Worm (Caenorhabditis elegans) whole organism, L2 larva: Measurements from ENCODE around the gene nspg-10.

Source experiments
- C34F6.9 ChIP-seq: fragments of 150-350 bp; optimal IDR thresholded peaks from 2 replicates; lab custom pipeline; 2014; ENCODE audit warnings: missing biosample characterization, missing genetic modification characterization
- F13H6.1 ChIP-seq: sonication (generic microtip); optimal IDR thresholded peaks from 2 replicates; lab custom pipeline; 2016; ENCODE audit warnings: missing genetic modification characterization, missing compliant biosample characterization
- Y55F3AM.14 ChIP-seq: fragments of 200-800 bp; sonication (Bioruptor generic); optimal IDR thresholded peaks from 2 replicates; lab custom pipeline; 2018; ENCODE audit warnings: mild to moderate bottlenecking, missing genetic modification characterization, missing compliant biosample characterization
- ZK546.5 ChIP-seq: sonication (generic microtip); optimal IDR thresholded peaks from 2 replicates; lab custom pipeline; 2017; ENCODE audit warnings: missing biosample characterization, missing genetic modification characterization
- alr-1 ChIP-seq: fragments of 150-350 bp; optimal IDR thresholded peaks from 2 replicates; lab custom pipeline; 2014; ENCODE audit warnings: missing biosample characterization, missing genetic modification characterization
- aly-2 ChIP-seq: fragments of 150-350 bp; optimal IDR thresholded peaks from 2 replicates; lab custom pipeline; 2014; ENCODE audit warnings: missing biosample characterization, missing genetic modification characterization
- ama-1 ChIP-seq: fragments of 150-350 bp; optimal IDR thresholded peaks from 2 replicates; lab custom pipeline; 2018; ENCODE audit warnings: inconsistent platforms
- blmp-1 ChIP-seq: sonication (generic microtip); optimal IDR thresholded peaks from 2 replicates; lab custom pipeline; 2017; ENCODE audit warnings: missing genetic modification characterization, mild to moderate bottlenecking, missing compliant biosample characterization, antibody characterized with exemption, moderate library complexity; ENCODE audit not compliant: insufficient read depth
- ceh-16 ChIP-seq: fragments of 150-350 bp; optimal IDR thresholded peaks from 2 replicates; lab custom pipeline; 2014; ENCODE audit warnings: missing biosample characterization, missing genetic modification characterization
- crh-2 ChIP-seq: sonication (generic microtip); optimal IDR thresholded peaks from 2 replicates; lab custom pipeline; 2017; ENCODE audit warnings: missing biosample characterization, missing genetic modification characterization
- egl-27 ChIP-seq: sonication (generic microtip); optimal IDR thresholded peaks from 3 replicates; lab custom pipeline; 2017; ENCODE audit warnings: missing biosample characterization, missing genetic modification reagents, missing genetic modification characterization
- elt-1 ChIP-seq: fragments of 150-350 bp; optimal IDR thresholded peaks from 2 replicates; lab custom pipeline; 2014; ENCODE audit warnings: missing biosample characterization, missing genetic modification characterization
- elt-3 ChIP-seq: sonication (generic microtip); optimal IDR thresholded peaks from 2 replicates; lab custom pipeline; 2017; ENCODE audit warnings: missing biosample characterization, missing genetic modification characterization
- fos-1 ChIP-seq: fragments of 150-350 bp; optimal IDR thresholded peaks from 2 replicates; lab custom pipeline; 2014; ENCODE audit warnings: missing biosample characterization, missing genetic modification characterization
- gmeb-1 ChIP-seq: fragments of 150-350 bp; optimal IDR thresholded peaks from 2 replicates; lab custom pipeline; 2014; ENCODE audit warnings: missing biosample characterization, missing genetic modification characterization
- lin-11 ChIP-seq: fragments of 150-350 bp; sonication (generic microtip); optimal IDR thresholded peaks from 2 replicates; lab custom pipeline; 2014; ENCODE audit warnings: missing biosample characterization, missing genetic modification characterization, inconsistent platforms, mixed read lengths
- lin-13 ChIP-seq: fragments of 150-350 bp; optimal IDR thresholded peaks from 2 replicates; lab custom pipeline; 2014; ENCODE audit warnings: missing biosample characterization, missing genetic modification reagents, missing genetic modification characterization
- lin-39 ChIP-seq: fragments of 150-350 bp; optimal IDR thresholded peaks from 2 replicates; lab custom pipeline; 2014; ENCODE audit warnings: missing biosample characterization, missing genetic modification reagents, missing genetic modification characterization
- mab-5 ChIP-seq: fragments of 150-350 bp; optimal IDR thresholded peaks from 2 replicates; lab custom pipeline; 2014; ENCODE audit warnings: missing biosample characterization, missing genetic modification characterization
- mbf-1 ChIP-seq: sonication (generic microtip); optimal IDR thresholded peaks from 2 replicates; lab custom pipeline; 2017; ENCODE audit warnings: missing biosample characterization, missing genetic modification characterization
- mdl-1 ChIP-seq, 2 experiments: fragments of 150-350 bp in 1 of 2; sonication (generic microtip) in 1 of 2; optimal IDR thresholded peaks; 2 replicates each; lab custom pipeline; 2017; ENCODE audit warnings: missing biosample characterization in 2 of 2, missing genetic modification characterization in 2 of 2
- nhr-10 ChIP-seq: sonication (generic microtip); optimal IDR thresholded peaks from 2 replicates; lab custom pipeline; 2017; ENCODE audit warnings: missing biosample characterization, missing genetic modification characterization
- nhr-11 ChIP-seq: fragments of 150-350 bp; optimal IDR thresholded peaks from 2 replicates; lab custom pipeline; 2014; ENCODE audit warnings: missing biosample characterization, missing genetic modification characterization
- nhr-12 ChIP-seq: fragments of 150-350 bp; optimal IDR thresholded peaks from 2 replicates; lab custom pipeline; 2014; ENCODE audit warnings: missing biosample characterization, missing genetic modification characterization
- nhr-129 ChIP-seq: fragments of 150-350 bp; optimal IDR thresholded peaks from 2 replicates; lab custom pipeline; 2014; ENCODE audit warnings: missing biosample characterization, missing genetic modification characterization
- nhr-21 ChIP-seq: fragments of 150-350 bp; optimal IDR thresholded peaks from 2 replicates; lab custom pipeline; 2014; ENCODE audit warnings: missing biosample characterization, missing genetic modification characterization
- nhr-23 ChIP-seq: fragments of 150-350 bp; optimal IDR thresholded peaks from 2 replicates; lab custom pipeline; 2014; ENCODE audit warnings: missing biosample characterization, missing genetic modification reagents, missing genetic modification characterization
- nhr-237 ChIP-seq: fragments of 150-350 bp; optimal IDR thresholded peaks from 2 replicates; lab custom pipeline; 2014; ENCODE audit warnings: missing biosample characterization, missing genetic modification characterization
- nhr-25 ChIP-seq: fragments of 150-350 bp; sonication (generic microtip); optimal IDR thresholded peaks from 3 replicates; lab custom pipeline; 2014; ENCODE audit warnings: missing biosample characterization, missing genetic modification characterization
- nhr-6 ChIP-seq: fragments of 150-350 bp; optimal IDR thresholded peaks from 2 replicates; lab custom pipeline; 2014; ENCODE audit warnings: missing biosample characterization, missing genetic modification characterization
- skn-1 ChIP-seq: sonication (generic microtip); optimal IDR thresholded peaks from 2 replicates; lab custom pipeline; 2017; ENCODE audit warnings: missing biosample characterization, missing genetic modification characterization
- sma-9 ChIP-seq, 2 experiments: fragments of 150-350 bp in 1 of 2; sonication (generic microtip) in 1 of 2; optimal IDR thresholded peaks; 2 replicates each; lab custom pipeline; 2014 to 2016; ENCODE audit warnings: missing genetic modification characterization in 2 of 2, mild to moderate bottlenecking in 1 of 2, missing biosample characterization in 1 of 2, missing compliant biosample characterization in 1 of 2, missing genetic modification reagents in 1 of 2, moderate library complexity in 1 of 2
- snpc-4 ChIP-seq: fragments of 150-350 bp; optimal IDR thresholded peaks from 2 replicates; lab custom pipeline; 2014; ENCODE audit warnings: missing biosample characterization, missing genetic modification characterization
- unc-55 ChIP-seq: fragments of 150-350 bp; sonication (generic microtip); optimal IDR thresholded peaks from 3 replicates; lab custom pipeline; 2014; ENCODE audit warnings: missing biosample characterization, missing genetic modification reagents, missing genetic modification characterization
- unc-62 ChIP-seq: fragments of 150-350 bp; optimal IDR thresholded peaks from 2 replicates; lab custom pipeline; 2014; ENCODE audit warnings: missing biosample characterization, missing genetic modification reagents, missing genetic modification characterization
- ztf-1 ChIP-seq: fragments of 200-800 bp; sonication (Bioruptor generic); conservative IDR thresholded peaks from 2 replicates; pipeline ENCODE4 v1.3.6; 2022; ENCODE audit warnings: missing genetic modification characterization, missing compliant biosample characterization
- ztf-4 ChIP-seq: fragments of 150-350 bp; optimal IDR thresholded peaks from 2 replicates; lab custom pipeline; 2014; ENCODE audit warnings: missing biosample characterization, missing genetic modification characterization

The nspg-10 gene

DNA sequence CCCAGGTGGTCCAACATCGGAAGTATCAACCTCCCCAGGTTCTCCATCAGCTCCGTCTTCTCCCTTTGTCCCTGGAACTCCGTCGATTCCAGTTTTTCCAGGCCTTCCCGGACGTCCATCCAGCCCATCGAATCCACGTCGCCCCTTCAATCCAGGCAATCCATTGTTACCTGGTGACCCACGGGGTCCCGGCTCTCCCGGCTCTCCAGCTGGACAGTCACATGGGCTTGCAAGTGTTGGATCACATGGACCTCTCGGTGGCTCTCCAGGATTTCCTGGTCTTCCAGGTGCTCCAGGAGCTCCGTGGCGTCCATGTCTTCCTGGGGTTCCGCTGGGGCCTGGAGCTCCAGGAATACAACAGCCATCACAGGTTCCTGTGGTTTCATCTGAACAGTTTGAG, 3.1 kb downstream of the nspg-10 start:
- TF ChIP-seq nhr-6 (no peak), sma-9 (GFP tag; optimal IDR thresholded peaks at IDR 0.05; lab: Kevin White, UChicago) (no peak), sma-9 (tag; optimal IDR thresholded peaks at IDR 0.05; lab: Kevin White, UChicago) (no peak), nhr-11 (tag; lab: Kevin White, UChicago) (no peak), ama-1 (no peak), lin-13 (GFP tag; lab: Kevin White, UChicago) (no peak), nhr-25 (tag; lab: Kevin White, UChicago) (no peak), crh-2 (tag; lab: Kevin White, UChicago) (no peak), unc-62 (GFP tag; lab: Kevin White, UChicago) (no peak), nhr-10 (tag; lab: Kevin White, UChicago) (no peak), mbf-1 (no peak), nhr-12 (tag; lab: Kevin White, UChicago) (no peak), aly-2 (tag; lab: Kevin White, UChicago) (no peak), fos-1 (no peak), elt-3 (tag; lab: Kevin White, UChicago) (no peak), egl-27 (tag; lab: Kevin White, UChicago) (no peak), mab-5 (no peak), nhr-129 (tag; lab: Kevin White, UChicago) (no peak), ztf-4 (tag; lab: Kevin White, UChicago) (no peak), elt-1 (no peak), unc-55 (GFP tag; lab: Kevin White, UChicago) (no peak)

DNA sequence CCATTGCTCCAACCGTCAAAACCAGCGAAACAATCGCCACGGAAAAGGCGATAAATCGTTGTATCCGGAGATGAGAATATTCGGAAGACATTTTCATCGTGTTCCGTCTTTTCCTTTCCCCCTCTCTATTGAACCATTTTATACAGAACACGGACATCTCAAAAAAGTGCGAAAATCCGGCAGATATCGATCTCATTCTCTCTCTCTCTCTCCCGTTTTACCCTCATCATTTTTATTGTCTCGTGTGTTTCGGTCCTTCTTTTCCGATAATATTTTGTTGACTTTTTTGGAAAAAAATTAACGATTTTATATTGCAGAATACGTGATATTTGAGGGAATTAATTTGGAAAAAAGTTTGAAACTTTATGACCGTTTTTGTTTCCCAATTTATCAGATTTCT, 4.0 kb downstream of the nspg-10 start, which contains the start of gene col-110:
col-110 (minus strand) TSS at position 101 of the 400 bp plus-strand sequence.
- TF ChIP-seq mdl-1 (tag; optimal IDR thresholded peaks at IDR 0.05; lab: Kevin White, UChicago): no peak

ce11 chrIV:4611740-4612139, 6.2 kb downstream of the nspg-10 start:
- TF ChIP-seq snpc-4 (no peak), egl-27 (tag; lab: Kevin White, UChicago) (no peak), alr-1 (no peak), nhr-23 (tag; lab: Kevin White, UChicago) (no peak), C34F6.9 (tag; lab: Kevin White, UChicago) (no peak), F13H6.1 (no peak), nhr-6 (no peak), nhr-12 (tag; lab: Kevin White, UChicago) (no peak), skn-1 (tag; lab: Kevin White, UChicago) (no peak), nhr-237 (no peak), nhr-25 (tag; lab: Kevin White, UChicago) (no peak), ceh-16 (tag; lab: Kevin White, UChicago) (no peak), nhr-129 (tag; lab: Kevin White, UChicago) (no peak), gmeb-1 (tag; lab: Kevin White, UChicago) (no peak), nhr-11 (tag; lab: Kevin White, UChicago) (no peak), blmp-1 (tag; lab: Kevin White, UChicago) (no peak), nhr-21 (tag; lab: Kevin White, UChicago) (no peak), ztf-1 (no peak), ama-1 (no peak), fos-1 (no peak)

DNA sequence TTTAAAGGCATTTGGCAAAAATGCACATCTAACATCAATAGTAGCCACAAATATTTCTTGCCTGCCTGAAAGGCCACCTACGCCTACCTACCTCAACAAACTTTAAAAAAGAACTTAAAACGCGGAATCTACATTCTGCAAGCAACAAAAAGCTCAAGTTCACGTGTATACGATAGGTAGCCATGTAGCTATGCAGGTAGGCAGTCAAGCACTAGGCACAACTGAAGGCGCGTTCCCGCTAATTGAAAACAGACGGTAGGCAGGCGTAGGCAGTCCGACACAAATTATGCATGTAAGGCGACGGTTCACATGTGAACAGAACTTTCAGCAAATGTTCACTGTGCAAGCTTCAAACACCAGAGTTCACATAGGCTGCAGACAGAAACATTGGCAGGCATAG, 7.0 kb downstream of the nspg-10 start:
- TF ChIP-seq nhr-12 (tag; lab: Kevin White, UChicago) (no peak), nhr-10 (tag; lab: Kevin White, UChicago) (no peak), skn-1 (tag; lab: Kevin White, UChicago) (no peak), crh-2 (tag; lab: Kevin White, UChicago) (no peak), C34F6.9 (tag; lab: Kevin White, UChicago) (no peak), F13H6.1 (no peak), lin-39 (tag; lab: Kevin White, UChicago) (no peak), ZK546.5 (no peak), nhr-11 (tag; lab: Kevin White, UChicago) (no peak), lin-11 (no peak), blmp-1 (tag; lab: Kevin White, UChicago) (no peak), Y55F3AM.14 (GFP tag; lab: Kevin White, UChicago) (no peak)
